Fruit fly (Drosophila melanogaster): ENCODE measurements around the gene CG3842.

- TF ChIP-seq Crg-1 (GFP tag; optimal IDR thresholded peaks at IDR 0.05) (no peak), kay (GFP tag; ENCODE audit: borderline replicate concordance) (no peak), CG11617 (GFP tag; optimal IDR thresholded peaks at IDR 0.05) (no peak), Mnt (GFP tag; optimal IDR thresholded peaks at IDR 0.05) (no peak), pad (GFP tag; optimal IDR thresholded peaks at IDR 0.05) (no peak), tj (GFP tag; optimal IDR thresholded peaks at IDR 0.05) (no peak), CG33017 (tag; optimal IDR thresholded peaks at IDR 0.05) (no peak)
These were observed 36.5 kb upstream of the CG3842 start, which contains the start of gene CG12219 for dm6 chrX:6301052-6301451.
